Fruit fly (Drosophila melanogaster) whole organism, embryonic: Measurements from ENCODE around the gene CG5608.
A peak's percentile ranks its signal among the peaks of the same experiment; 100 is the strongest.

Experiments used
- Blimp-1 ChIP-seq: fragments of 200-800 bp; sonication (Bioruptor generic); optimal IDR thresholded peaks from 3 replicates; lab custom pipeline; 2018; ENCODE audit warnings: missing biosample characterization, missing genetic modification characterization, mild to moderate bottlenecking, moderate library complexity, missing genetic modification reagents
- CG10209 ChIP-seq: fragments of 200-800 bp; sonication (Bioruptor generic); optimal IDR thresholded peaks from 3 replicates; lab custom pipeline; 2017; ENCODE audit warnings: missing biosample characterization, mild to moderate bottlenecking, missing genetic modification characterization, missing genetic modification reagents
- CG11085 ChIP-seq: fragments of 200-800 bp; sonication (Bioruptor generic); IDR thresholded peaks from 2 replicates; pipeline ENCODE4 v1.3.6; 2022; ENCODE audit warnings: missing biosample characterization, missing genetic modification characterization
- CG11398 ChIP-seq: fragments of 200-800 bp; sonication (Bioruptor generic); optimal IDR thresholded peaks from 2 replicates; lab custom pipeline; 2016; ENCODE audit warnings: missing biosample characterization, missing genetic modification characterization
- CG12659 ChIP-seq: fragments of 200-800 bp; sonication (Bioruptor generic); optimal IDR thresholded peaks from 3 replicates; lab custom pipeline; 2017; ENCODE audit warnings: mild to moderate bottlenecking, missing biosample characterization, missing genetic modification reagents, missing genetic modification characterization
- CG12744 ChIP-seq: fragments of 200-800 bp; sonication (Bioruptor generic); optimal IDR thresholded peaks from 2 replicates; lab custom pipeline; 2016; ENCODE audit warnings: missing biosample characterization, missing genetic modification characterization
- CG13287 ChIP-seq: fragments of 200-800 bp; sonication (Bioruptor generic); IDR thresholded peaks from 2 replicates; pipeline ENCODE4 v1.3.6; 2022; ENCODE audit warnings: missing biosample characterization, missing genetic modification characterization; ENCODE audit not compliant: partially characterized antibody
- CG13624 ChIP-seq: fragments of 200-800 bp; sonication (Bioruptor generic); optimal IDR thresholded peaks from 2 replicates; lab custom pipeline; 2016; ENCODE audit warnings: missing biosample characterization, missing genetic modification characterization
- CG15696 ChIP-seq: fragments of 200-800 bp; sonication (Bioruptor generic); optimal IDR thresholded peaks from 2 replicates; lab custom pipeline; 2019; ENCODE audit warnings: missing biosample characterization, mild to moderate bottlenecking, missing genetic modification characterization, moderate library complexity
- CG1602 ChIP-seq: fragments of 200-800 bp; sonication (Bioruptor generic); optimal IDR thresholded peaks from 3 replicates; lab custom pipeline; 2016; ENCODE audit warnings: missing biosample characterization, missing genetic modification characterization
- CG3163 ChIP-seq: fragments of 200-800 bp; sonication (Bioruptor generic); optimal IDR thresholded peaks from 3 replicates; lab custom pipeline; 2016; ENCODE audit warnings: missing biosample characterization, missing genetic modification characterization
- CG34224 ChIP-seq: fragments of 200-800 bp; sonication (Bioruptor generic); IDR thresholded peaks from 3 replicates; pipeline ENCODE4 v1.3.6; 2022; ENCODE audit warnings: missing biosample characterization, missing genetic modification characterization; ENCODE audit not compliant: partially characterized antibody
- CG4820 ChIP-seq: fragments of 200-800 bp; sonication (Bioruptor generic); optimal IDR thresholded peaks from 3 replicates; lab custom pipeline; 2016; ENCODE audit warnings: missing biosample characterization, missing genetic modification characterization
- CG4854 ChIP-seq: fragments of 200-800 bp; sonication (Bioruptor generic); optimal IDR thresholded peaks from 2 replicates; lab custom pipeline; 2016; ENCODE audit warnings: missing biosample characterization, missing genetic modification characterization, inconsistent platforms
- CG6765 ChIP-seq: fragments of 200-800 bp; sonication (Bioruptor generic); optimal IDR thresholded peaks from 3 replicates; lab custom pipeline; 2017; ENCODE audit warnings: missing biosample characterization, mild to moderate bottlenecking, missing genetic modification characterization
- CG7372 ChIP-seq: fragments of 200-800 bp; sonication (Bioruptor generic); IDR thresholded peaks from 2 replicates; pipeline ENCODE4 v1.3.6; 2022; ENCODE audit warnings: missing biosample characterization, missing genetic modification characterization
- CG7745 ChIP-seq: fragments of 200-800 bp; sonication (Bioruptor generic); optimal IDR thresholded peaks from 2 replicates; lab custom pipeline; 2018; ENCODE audit warnings: missing biosample characterization, mild to moderate bottlenecking, missing genetic modification characterization, moderate library complexity
- CG9609 ChIP-seq: fragments of 200-800 bp; sonication (Bioruptor generic); optimal IDR thresholded peaks from 3 replicates; lab custom pipeline; 2016; ENCODE audit warnings: missing biosample characterization, missing genetic modification characterization
- Deaf1 ChIP-seq: fragments of 200-800 bp; optimal IDR thresholded peaks from 3 replicates; lab custom pipeline; 2019; ENCODE audit warnings: missing biosample characterization, mild to moderate bottlenecking, missing genetic modification characterization, moderate library complexity
- Dip3 ChIP-seq: fragments of 200-800 bp; sonication (Bioruptor generic); optimal IDR thresholded peaks from 3 replicates; lab custom pipeline; 2016; ENCODE audit warnings: missing biosample characterization, missing genetic modification characterization
- Kr ChIP-seq: fragments of 200-800 bp; sonication (Bioruptor generic); optimal IDR thresholded peaks from 2 replicates; lab custom pipeline; 2017; ENCODE audit warnings: missing biosample characterization, mild to moderate bottlenecking, missing genetic modification characterization
- Lpt ChIP-seq: fragments of >200 bp; optimal IDR thresholded peaks from 2 replicates; lab custom pipeline; 2018; ENCODE audit warnings: missing biosample characterization, missing genetic modification characterization
- MESR4 ChIP-seq: fragments of 200-800 bp; sonication (Bioruptor generic); optimal IDR thresholded peaks from 2 replicates; lab custom pipeline; 2018; ENCODE audit warnings: missing biosample characterization, mild to moderate bottlenecking, missing genetic modification characterization, moderate library complexity
- Meics ChIP-seq: fragments of 200-800 bp; sonication (Bioruptor generic); optimal IDR thresholded peaks from 2 replicates; lab custom pipeline; 2017; ENCODE audit warnings: missing biosample characterization, mild to moderate bottlenecking, missing genetic modification characterization
- NfI ChIP-seq: fragments of 200-800 bp; sonication (Bioruptor generic); optimal IDR thresholded peaks from 3 replicates; lab custom pipeline; 2018; ENCODE audit warnings: missing biosample characterization, mild to moderate bottlenecking, missing genetic modification characterization, moderate library complexity
- Pdp1 ChIP-seq, 2 experiments: fragments of 200-800 bp; sonication (Bioruptor generic); optimal IDR thresholded peaks; 3 replicates each; lab custom pipeline; 2016; ENCODE audit warnings: missing biosample characterization in 2 of 2, missing genetic modification characterization in 2 of 2, mild to moderate bottlenecking in 1 of 2, moderate library complexity in 1 of 2
- Ssrp ChIP-seq: fragments of 200-800 bp; sonication (Bioruptor generic); optimal IDR thresholded peaks from 2 replicates; lab custom pipeline; 2018; ENCODE audit warnings: missing biosample characterization, mild to moderate bottlenecking, missing genetic modification characterization, moderate library complexity
- Trl ChIP-seq, 3 experiments: fragments of >200 bp in 2 of 3; fragments of 200-800 bp in 1 of 3; sonication (Bioruptor generic) in 1 of 3; optimal IDR thresholded peaks; 2 replicates in 1 of 3; 3 replicates in 2 of 3; lab custom pipeline; 2016 to 2017; ENCODE audit warnings: missing biosample characterization in 1 of 3, missing genetic modification characterization in 1 of 3
- YL-1 ChIP-seq: fragments of 200-800 bp; sonication (Bioruptor generic); optimal IDR thresholded peaks from 3 replicates; lab custom pipeline; 2017; ENCODE audit warnings: missing biosample characterization, mild to moderate bottlenecking, missing genetic modification characterization
- ap ChIP-seq: fragments of 200-800 bp; sonication (Bioruptor generic); IDR thresholded peaks from 2 replicates; pipeline ENCODE4 v1.3.6; 2022; ENCODE audit warnings: missing biosample characterization, missing genetic modification characterization
- chif ChIP-seq, 2 experiments: fragments of 200-800 bp; sonication (Bioruptor generic); optimal IDR thresholded peaks; 3 replicates each; lab custom pipeline; 2016; ENCODE audit warnings: missing biosample characterization in 2 of 2, missing genetic modification characterization in 2 of 2
- ci ChIP-seq: fragments of 200-800 bp; sonication (Bioruptor generic); IDR thresholded peaks from 3 replicates; pipeline ENCODE4 v1.3.6; 2022; ENCODE audit warnings: missing biosample characterization, missing genetic modification characterization
- crol ChIP-seq: fragments of 200-800 bp; sonication (Bioruptor generic); IDR thresholded peaks from 2 replicates; pipeline ENCODE4 v1.3.6; 2022; ENCODE audit warnings: missing biosample characterization, missing genetic modification characterization
- dpn ChIP-seq, 2 experiments: fragments of 200-800 bp; sonication (Bioruptor generic); optimal IDR thresholded peaks; 3 replicates each; lab custom pipeline; 2016; ENCODE audit warnings: missing biosample characterization in 2 of 2, missing genetic modification characterization in 2 of 2
- ewg ChIP-seq: fragments of 200-800 bp; sonication (Bioruptor generic); optimal IDR thresholded peaks from 3 replicates; lab custom pipeline; 2017; ENCODE audit warnings: mild to moderate bottlenecking, missing biosample characterization, missing genetic modification reagents, missing genetic modification characterization
- fd64A ChIP-seq: fragments of 200-800 bp; sonication (Bioruptor generic); optimal IDR thresholded peaks from 3 replicates; lab custom pipeline; 2018; ENCODE audit warnings: missing biosample characterization, mild to moderate bottlenecking, missing genetic modification characterization
- gcm2 ChIP-seq: fragments of 200-800 bp; sonication (Bioruptor generic); optimal IDR thresholded peaks from 2 replicates; lab custom pipeline; 2016; ENCODE audit warnings: missing biosample characterization, missing genetic modification characterization
- gt ChIP-seq: fragments of 200-800 bp; sonication (Bioruptor generic); IDR thresholded peaks from 2 replicates; pipeline ENCODE4 v1.3.6; 2022; ENCODE audit warnings: missing biosample characterization, missing genetic modification characterization
- hkb ChIP-seq, 2 experiments: fragments of 200-800 bp in 1 of 2; fragments of >200 bp in 1 of 2; sonication (Bioruptor generic) in 1 of 2; IDR thresholded peaks in 1 of 2; optimal IDR thresholded peaks in 1 of 2; 2 replicates each; pipeline versions ENCODE4 v1.3.6 to Lab custom; 2017 to 2022; ENCODE audit warnings: missing biosample characterization in 1 of 2, missing genetic modification characterization in 1 of 2
- jumu ChIP-seq: fragments of 200-800 bp; sonication (Bioruptor generic); optimal IDR thresholded peaks from 3 replicates; lab custom pipeline; 2016; ENCODE audit warnings: missing biosample characterization, missing genetic modification characterization
- pan ChIP-seq, 4 experiments: fragments of >200 bp in 3 of 4; fragments of 200-800 bp in 1 of 4; sonication (Bioruptor generic) in 1 of 4; optimal IDR thresholded peaks in 3 of 4; IDR thresholded peaks in 1 of 4; 2 replicates each; pipeline versions ENCODE4 v1.3.6 to Lab custom; 2017 to 2022; ENCODE audit warnings: missing biosample characterization in 2 of 4, missing genetic modification characterization in 2 of 4, mixed read lengths in 1 of 4
- row ChIP-seq: fragments of 200-800 bp; sonication (Bioruptor generic); IDR thresholded peaks from 3 replicates; pipeline ENCODE4 v1.3.6; 2022; ENCODE audit warnings: missing biosample characterization, missing genetic modification characterization
- slbo ChIP-seq: fragments of 200-800 bp; sonication (Bioruptor generic); IDR thresholded peaks from 2 replicates; pipeline ENCODE4 v1.3.6; 2022; ENCODE audit warnings: missing biosample characterization, missing genetic modification characterization
- slp2 ChIP-seq: fragments of 200-800 bp; sonication (Bioruptor generic); optimal IDR thresholded peaks from 2 replicates; lab custom pipeline; 2016; ENCODE audit warnings: missing biosample characterization, missing genetic modification characterization
- sr ChIP-seq: fragments of 200-800 bp; sonication (Bioruptor generic); IDR thresholded peaks from 3 replicates; pipeline ENCODE4 v1.3.6; 2022; ENCODE audit warnings: missing biosample characterization, missing genetic modification characterization
- trh ChIP-seq: fragments of 200-800 bp; sonication (Bioruptor generic); optimal IDR thresholded peaks from 2 replicates; lab custom pipeline; 2016; ENCODE audit warnings: missing biosample characterization, missing genetic modification characterization

Gene CG5608

DNA sequence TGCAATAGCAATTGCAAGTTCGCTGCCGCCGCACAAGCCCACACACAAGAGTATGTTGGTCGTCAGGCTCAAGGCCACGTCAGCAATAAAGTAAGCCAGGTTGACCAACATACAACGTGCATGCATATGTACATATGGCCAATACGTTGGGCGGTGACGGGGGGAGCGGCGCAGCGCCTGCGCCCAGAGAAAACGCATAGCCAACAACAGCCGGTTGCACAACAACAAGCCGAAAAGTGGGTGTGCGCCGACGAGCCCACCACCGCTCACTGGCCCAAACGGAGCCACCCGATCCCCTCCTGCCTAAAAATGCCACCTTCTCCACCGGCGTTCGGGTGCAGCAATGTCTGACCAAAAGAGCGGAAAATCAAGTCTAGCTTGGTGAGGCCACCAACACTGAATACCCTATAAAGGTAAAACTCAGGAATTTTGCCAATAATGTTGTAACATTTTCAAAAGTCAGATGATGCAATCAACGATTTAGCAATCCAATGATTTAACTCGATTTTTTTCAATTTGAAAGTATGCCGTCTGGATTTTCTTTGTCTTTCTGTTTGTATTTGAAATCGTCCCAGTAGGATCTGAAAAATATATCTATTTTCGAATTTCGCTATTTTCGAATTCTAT, 13.1 kb downstream of the CG5608 start, which contains the start of gene CG5509 (continued):
- TF ChIP-seq CG11398 (no peak), Pdp1 (GFP tag; optimal IDR thresholded peaks at IDR 0.05; lab: Kevin White, UChicago) (peak in 1 of 2 experiments; percentile 59), fd64A (GFP tag; lab: Kevin White, UChicago) (no peak), ewg (GFP tag; lab: Kevin White, UChicago) (peak; percentile 83), CG34224 (GFP tag; lab: Robert Waterston, UW) (no peak), CG15696 (tag; lab: Kevin White, UChicago) (no peak), CG9609 (GFP tag; lab: Kevin White, UChicago) (no peak), CG7745 (tag; lab: Kevin White, UChicago) (no peak), sr (GFP tag; lab: Robert Waterston, UW) (peak; percentile 46; the same call in 2 of the 3 replicates), slbo (GFP tag; lab: Robert Waterston, UW) (no peak), YL-1 (no peak), hkb (optimal IDR thresholded peaks at IDR 0.05; lab: Kevin White, UChicago) (no peak), hkb (GFP tag; IDR thresholded peaks at IDR 0.05; lab: Robert Waterston, UW) (no peak), trh (GFP tag; lab: Kevin White, UChicago) (no peak), CG11085 (GFP tag; lab: Robert Waterston, UW) (no peak), CG3163 (GFP tag; lab: Kevin White, UChicago) (no peak), CG7372 (GFP tag; lab: Robert Waterston, UW) (no peak), CG13624 (GFP tag; lab: Kevin White, UChicago) (no peak), CG13287 (GFP tag; lab: Robert Waterston, UW) (no peak), crol (GFP tag; lab: Robert Waterston, UW) (peak; percentile 88), gcm2 (GFP tag; lab: Kevin White, UChicago) (no peak), Deaf1 (tag; lab: Kevin White, UChicago) (no peak)

DNA sequence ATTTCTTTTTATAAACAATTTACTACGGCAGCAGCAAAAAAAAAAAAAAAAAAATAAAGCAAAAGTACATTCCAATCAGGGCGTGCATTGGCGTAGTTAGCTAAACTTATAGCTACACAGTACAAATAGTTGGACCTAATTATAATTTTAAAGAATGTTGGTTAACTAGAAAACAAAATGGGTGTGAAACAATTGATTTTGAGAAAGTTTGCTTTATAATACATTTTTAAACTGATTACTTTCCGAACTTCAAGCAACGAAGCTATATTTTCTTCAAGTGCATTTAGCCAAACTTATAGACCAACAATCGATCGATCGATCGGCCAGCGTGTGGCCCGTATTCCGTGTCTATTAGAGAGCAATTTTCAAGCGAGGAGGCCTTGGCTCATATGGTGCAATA, 13.7 kb downstream of the CG5608 start:
- TF ChIP-seq CG10209 (peak; percentile 46), Trl (optimal IDR thresholded peaks at IDR 0.05; lab: Kevin White, UChicago) (no peak), Trl (GFP tag; optimal IDR thresholded peaks at IDR 0.05; lab: Kevin White, UChicago) (peak; percentile 0), Blimp-1 (peak; percentile 38), CG12659 (GFP tag; lab: Kevin White, UChicago) (peak; percentile 19), chif (GFP tag; optimal IDR thresholded peaks at IDR 0.05; lab: Kevin White, UChicago) (peak in 1 of 2 experiments; percentile 16), Ssrp (tag; lab: Kevin White, UChicago) (peak; percentile 4), Lpt (GFP tag; lab: Kevin White, UChicago) (no peak), gt (no peak), MESR4 (GFP tag; lab: Kevin White, UChicago) (no peak), CG12744 (GFP tag; lab: Kevin White, UChicago) (peak; percentile 4), CG6765 (GFP tag; lab: Kevin White, UChicago) (no peak), CG3163 (GFP tag; lab: Kevin White, UChicago) (no peak), Kr (no peak), Meics (GFP tag; lab: Kevin White, UChicago) (peak; percentile 12), CG4820 (GFP tag; lab: Kevin White, UChicago) (no peak), YL-1 (no peak), CG9609 (GFP tag; lab: Kevin White, UChicago) (no peak), NfI (GFP tag; lab: Kevin White, UChicago) (peak; percentile 34), pan (optimal IDR thresholded peaks at IDR 0.05; lab: Kevin White, UChicago) (no peak), pan (GFP tag; optimal IDR thresholded peaks at IDR 0.05 in 1 of 2, IDR thresholded peaks at IDR 0.05 in 1 of 2) (peak in 1 of 2 experiments; percentile 67), row (GFP tag; lab: Robert Waterston, UW) (peak; percentile 42), Dip3 (GFP tag; lab: Kevin White, UChicago) (no peak), jumu (no peak), CG1602 (no peak), CG4854 (no peak), CG7372 (GFP tag; lab: Robert Waterston, UW) (no peak), ap (GFP tag; lab: Robert Waterston, UW) (peak; percentile 35; the same call in 1 of the 2 replicates), dpn (GFP tag; optimal IDR thresholded peaks at IDR 0.05; lab: Kevin White, UChicago) (peak in 1 of 2 experiments; percentile 22), ci (peak; percentile 58; the same call in 2 of the 3 replicates), slp2 (GFP tag; lab: Kevin White, UChicago) (peak; percentile 24)
